Fruit fly (Drosophila melanogaster): Measurements from ENCODE around the gene Octbeta1R.

Gene Octbeta1R

dm6 chr3R:22464611-22465113, 32.4 kb upstream of the Octbeta1R start, which contains the start of gene CG7054 (continued):
- TF ChIP-seq aop (GFP tag; IDR thresholded peaks at IDR 0.05) (no peak), mld (GFP tag; IDR thresholded peaks at IDR 0.05; ENCODE audit: partially characterized antibody) (no peak), CG8765 (GFP tag; IDR thresholded peaks at IDR 0.05) (no peak), CG10565 (GFP tag; optimal IDR thresholded peaks at IDR 0.05) (no peak), lola (GFP tag; optimal IDR thresholded peaks at IDR 0.05) (no peak), CG8388 (GFP tag; optimal IDR thresholded peaks at IDR 0.05) (no peak), pfk (GFP tag; optimal IDR thresholded peaks at IDR 0.05) (no peak), tin (GFP tag; optimal IDR thresholded peaks at IDR 0.05) (no peak), CG10654 (GFP tag; optimal IDR thresholded peaks at IDR 0.05) (no peak), mam (GFP tag; optimal IDR thresholded peaks at IDR 0.05) (no peak), lab (GFP tag; optimal IDR thresholded peaks at IDR 0.05) (peak; percentile 50), TFAM (GFP tag; optimal IDR thresholded peaks at IDR 0.05) (no peak), dm (GFP tag; optimal IDR thresholded peaks at IDR 0.05) (no peak), hkb (optimal IDR thresholded peaks at IDR 0.05) (no peak), hkb (GFP tag; IDR thresholded peaks at IDR 0.05) (no peak), mirr (GFP tag; optimal IDR thresholded peaks at IDR 0.05) (peak; percentile 76), zen2 (GFP tag; IDR thresholded peaks at IDR 0.05; ENCODE audit: partially characterized antibody) (no peak), CG4854 (GFP tag; optimal IDR thresholded peaks at IDR 0.05) (no peak), Hmx (GFP tag; optimal IDR thresholded peaks at IDR 0.05) (no peak), disco-r (GFP tag; optimal IDR thresholded peaks at IDR 0.05) (no peak), vfl (GFP tag; optimal IDR thresholded peaks at IDR 0.05) (no peak), Fer1 (GFP tag; optimal IDR thresholded peaks at IDR 0.05) (peak; percentile 21), CG13624 (GFP tag; optimal IDR thresholded peaks at IDR 0.05) (no peak), otp (GFP tag; IDR thresholded peaks at IDR 0.05) (no peak), CG9797 (GFP tag; optimal IDR thresholded peaks at IDR 0.05) (no peak), pan (optimal IDR thresholded peaks at IDR 0.05) (no peak), pan (GFP tag; optimal IDR thresholded peaks at IDR 0.05 in 1 of 2, IDR thresholded peaks at IDR 0.05 in 1 of 2) (no peak), B-H1 (GFP tag; IDR thresholded peaks at IDR 0.05) (no peak), Dbx (GFP tag; IDR thresholded peaks at IDR 0.05) (0 out of 3 replicates have a peak, but pooled peaks have one; percentile 23), Dek (tag; optimal IDR thresholded peaks at IDR 0.05) (no peak), CG6689 (GFP tag; IDR thresholded peaks at IDR 0.05) (no peak), CG15073 (GFP tag; optimal IDR thresholded peaks at IDR 0.05) (no peak), gce (GFP tag; IDR thresholded peaks at IDR 0.05) (no peak), CG30431 (GFP tag; optimal IDR thresholded peaks at IDR 0.05) (no peak), CG6654 (GFP tag; optimal IDR thresholded peaks at IDR 0.05) (no peak), Myb (GFP tag; optimal IDR thresholded peaks at IDR 0.05) (no peak), amos (GFP tag; IDR thresholded peaks at IDR 0.05; ENCODE audit: partially characterized antibody) (no peak; the same call in 1 of the 2 replicates), lov (optimal IDR thresholded peaks at IDR 0.05) (no peak), lov (GFP tag; IDR thresholded peaks at IDR 0.05) (no peak), slbo (GFP tag; IDR thresholded peaks at IDR 0.05) (peak; percentile 37; the same call in 1 of the 2 replicates), CG1602 (GFP tag; optimal IDR thresholded peaks at IDR 0.05) (no peak), shn (GFP tag; optimal IDR thresholded peaks at IDR 0.05) (peak; percentile 32), CG2199 (GFP tag; IDR thresholded peaks at IDR 0.05) (no peak), CG42726 (GFP tag; IDR thresholded peaks at IDR 0.05; ENCODE audit: partially characterized antibody) (no peak), CG16815 (GFP tag; optimal IDR thresholded peaks at IDR 0.05) (no peak), nmo (GFP tag; optimal IDR thresholded peaks at IDR 0.05) (peak; percentile 24), CG5953 (GFP tag; IDR thresholded peaks at IDR 0.05) (no peak), vvl (GFP tag; IDR thresholded peaks at IDR 0.05) (no peak), tna (GFP tag; IDR thresholded peaks at IDR 0.05; ENCODE audit: partially characterized antibody) (no peak), toy (GFP tag; IDR thresholded peaks at IDR 0.05) (no peak), CG18599 (GFP tag; optimal IDR thresholded peaks at IDR 0.05) (peak; percentile 27), CrebB (tag; optimal IDR thresholded peaks at IDR 0.05) (peak; percentile 37)
